Worm (Caenorhabditis elegans): ENCODE data around the gene twk-35.

Gene twk-35

ce11 chrV:20851847-20852386 is 10.9 kb upstream of the twk-35 start, which contains the start of gene ndua-1:
TSS of gene ndua-1 (minus strand) at chrV:20851897.
- TF ChIP-seq ref-1 (GFP tag; conservative IDR thresholded peaks at IDR 0.05), result no peak
- peak; percentile 57; the same call in 1 of the 2 replicates for TF ChIP-seq ztf-23 (GFP tag; IDR thresholded peaks at IDR 0.05)
- TF ChIP-seq tab-1 (GFP tag; IDR thresholded peaks at IDR 0.05), result peak; percentile 41; the same call in 1 of the 2 replicates
- peak; percentile 65; the same call in 1 of the 2 replicates for TF ChIP-seq flt-1 (GFP tag; IDR thresholded peaks at IDR 0.05)
- TF ChIP-seq med-1 (GFP tag; optimal IDR thresholded peaks at IDR 0.05; ENCODE audit: insufficient read depth), result peak; percentile 41

- TF ChIP-seq flt-1 (GFP tag; IDR thresholded peaks at IDR 0.05) (no peak), klf-2 (GFP tag; conservative IDR thresholded peaks at IDR 0.05) (no peak), tab-1 (GFP tag; IDR thresholded peaks at IDR 0.05) (no peak), T22C8.4 (GFP tag; IDR thresholded peaks at IDR 0.05) (no peak), ref-1 (GFP tag; conservative IDR thresholded peaks at IDR 0.05) (no peak), ztf-29 (GFP tag; IDR thresholded peaks at IDR 0.05) (no peak), ztf-23 (GFP tag; IDR thresholded peaks at IDR 0.05) (no peak), med-1 (GFP tag; optimal IDR thresholded peaks at IDR 0.05; ENCODE audit: insufficient read depth) (no peak), cog-1 (tag; optimal IDR thresholded peaks at IDR 0.05) (no peak)
Observed at ce11 chrV:20853581-20854161, 9.1 kb upstream of the twk-35 start, which contains the start of gene F31D4.5. TSS of gene F31D4.5 (plus strand) at chrV:20854071.

ce11 chrV:20861080-20861479 is 1.7 kb upstream of the twk-35 start, which contains the start of gene try-4:
TSS of gene try-4 (minus strand) at chrV:20861153.
- TF ChIP-seq med-1 (GFP tag; optimal IDR thresholded peaks at IDR 0.05; ENCODE audit: insufficient read depth), result no peak
- TF ChIP-seq ref-1 (GFP tag; conservative IDR thresholded peaks at IDR 0.05), result no peak
- no peak for TF ChIP-seq ztf-23 (GFP tag; IDR thresholded peaks at IDR 0.05)
- no peak for TF ChIP-seq ztf-29 (GFP tag; IDR thresholded peaks at IDR 0.05)
- TF ChIP-seq flt-1 (GFP tag; IDR thresholded peaks at IDR 0.05), result no peak
- no peak for TF ChIP-seq cog-1 (tag; optimal IDR thresholded peaks at IDR 0.05)
- TF ChIP-seq klf-2 (GFP tag; conservative IDR thresholded peaks at IDR 0.05), result no peak
- no peak for TF ChIP-seq T22C8.4 (GFP tag; IDR thresholded peaks at IDR 0.05)
- no peak for TF ChIP-seq tab-1 (GFP tag; IDR thresholded peaks at IDR 0.05)

- TF ChIP-seq cog-1 (tag; optimal IDR thresholded peaks at IDR 0.05) (no peak), ref-1 (GFP tag; conservative IDR thresholded peaks at IDR 0.05) (no peak), T22C8.4 (GFP tag; IDR thresholded peaks at IDR 0.05) (no peak), ztf-29 (GFP tag; IDR thresholded peaks at IDR 0.05) (no peak), tab-1 (GFP tag; IDR thresholded peaks at IDR 0.05) (no peak), ztf-23 (GFP tag; IDR thresholded peaks at IDR 0.05) (no peak), klf-2 (GFP tag; conservative IDR thresholded peaks at IDR 0.05) (no peak), flt-1 (GFP tag; IDR thresholded peaks at IDR 0.05) (no peak), med-1 (GFP tag; optimal IDR thresholded peaks at IDR 0.05; ENCODE audit: insufficient read depth) (no peak)
Observed at ce11 chrV:20866406-20866805, 3.6 kb downstream of the twk-35 start.

- TF ChIP-seq med-1 (GFP tag; optimal IDR thresholded peaks at IDR 0.05; ENCODE audit: insufficient read depth) (no peak), ref-1 (GFP tag; conservative IDR thresholded peaks at IDR 0.05) (no peak), klf-2 (GFP tag; conservative IDR thresholded peaks at IDR 0.05) (no peak), ztf-29 (GFP tag; IDR thresholded peaks at IDR 0.05) (no peak), ztf-23 (GFP tag; IDR thresholded peaks at IDR 0.05) (no peak), tab-1 (GFP tag; IDR thresholded peaks at IDR 0.05) (no peak), T22C8.4 (GFP tag; IDR thresholded peaks at IDR 0.05) (no peak), flt-1 (GFP tag; IDR thresholded peaks at IDR 0.05) (no peak)
Observed at ce11 chrV:20868329-20868728, 5.5 kb downstream of the twk-35 start, which contains the start of gene F31D4.8. TSS of gene F31D4.8 (minus strand) at chrV:20868429.

- TF ChIP-seq flt-1 (GFP tag; IDR thresholded peaks at IDR 0.05) (no peak), T22C8.4 (GFP tag; IDR thresholded peaks at IDR 0.05) (no peak), ztf-29 (GFP tag; IDR thresholded peaks at IDR 0.05) (no peak), ref-1 (GFP tag; conservative IDR thresholded peaks at IDR 0.05) (no peak)
Observed at ce11 chrV:20870633-20871032, 7.9 kb downstream of the twk-35 start.

- TF ChIP-seq ztf-29 (GFP tag; IDR thresholded peaks at IDR 0.05), result no peak
- no peak for TF ChIP-seq tab-1 (GFP tag; IDR thresholded peaks at IDR 0.05)
- no peak for TF ChIP-seq flt-1 (GFP tag; IDR thresholded peaks at IDR 0.05)
- no peak for TF ChIP-seq med-1 (GFP tag; optimal IDR thresholded peaks at IDR 0.05; ENCODE audit: insufficient read depth)
- TF ChIP-seq T22C8.4 (GFP tag; IDR thresholded peaks at IDR 0.05), result no peak
- TF ChIP-seq cog-1 (tag; optimal IDR thresholded peaks at IDR 0.05), result no peak
Observed at ce11 chrV:20871194-20871593, 8.4 kb downstream of the twk-35 start.

ce11 chrV:20873144-20873543 is 10.4 kb downstream of the twk-35 start:
- TF ChIP-seq ztf-29 (GFP tag; IDR thresholded peaks at IDR 0.05), result no peak
- TF ChIP-seq cog-1 (tag; optimal IDR thresholded peaks at IDR 0.05), result no peak
- no peak for TF ChIP-seq T22C8.4 (GFP tag; IDR thresholded peaks at IDR 0.05)
- no peak for TF ChIP-seq klf-2 (GFP tag; conservative IDR thresholded peaks at IDR 0.05)
- TF ChIP-seq tab-1 (GFP tag; IDR thresholded peaks at IDR 0.05), result no peak
- no peak for TF ChIP-seq ref-1 (GFP tag; conservative IDR thresholded peaks at IDR 0.05)
- no peak for TF ChIP-seq flt-1 (GFP tag; IDR thresholded peaks at IDR 0.05)
- TF ChIP-seq med-1 (GFP tag; optimal IDR thresholded peaks at IDR 0.05; ENCODE audit: insufficient read depth), result no peak
- no peak for TF ChIP-seq ztf-23 (GFP tag; IDR thresholded peaks at IDR 0.05)

ce11 chrV:20875324-20875723 is 12.5 kb downstream of the twk-35 start:
- TF ChIP-seq klf-2 (GFP tag; conservative IDR thresholded peaks at IDR 0.05), result no peak
- TF ChIP-seq ztf-23 (GFP tag; IDR thresholded peaks at IDR 0.05), result no peak
- TF ChIP-seq tab-1 (GFP tag; IDR thresholded peaks at IDR 0.05), result no peak
- TF ChIP-seq ref-1 (GFP tag; conservative IDR thresholded peaks at IDR 0.05), result no peak
- no peak for TF ChIP-seq T22C8.4 (GFP tag; IDR thresholded peaks at IDR 0.05)
- no peak for TF ChIP-seq cog-1 (tag; optimal IDR thresholded peaks at IDR 0.05)
- TF ChIP-seq flt-1 (GFP tag; IDR thresholded peaks at IDR 0.05), result no peak
- no peak for TF ChIP-seq med-1 (GFP tag; optimal IDR thresholded peaks at IDR 0.05; ENCODE audit: insufficient read depth)
- no peak for TF ChIP-seq ztf-29 (GFP tag; IDR thresholded peaks at IDR 0.05)
